Fruit fly (Drosophila melanogaster): ENCODE data around the gene CG6153.

DNA sequence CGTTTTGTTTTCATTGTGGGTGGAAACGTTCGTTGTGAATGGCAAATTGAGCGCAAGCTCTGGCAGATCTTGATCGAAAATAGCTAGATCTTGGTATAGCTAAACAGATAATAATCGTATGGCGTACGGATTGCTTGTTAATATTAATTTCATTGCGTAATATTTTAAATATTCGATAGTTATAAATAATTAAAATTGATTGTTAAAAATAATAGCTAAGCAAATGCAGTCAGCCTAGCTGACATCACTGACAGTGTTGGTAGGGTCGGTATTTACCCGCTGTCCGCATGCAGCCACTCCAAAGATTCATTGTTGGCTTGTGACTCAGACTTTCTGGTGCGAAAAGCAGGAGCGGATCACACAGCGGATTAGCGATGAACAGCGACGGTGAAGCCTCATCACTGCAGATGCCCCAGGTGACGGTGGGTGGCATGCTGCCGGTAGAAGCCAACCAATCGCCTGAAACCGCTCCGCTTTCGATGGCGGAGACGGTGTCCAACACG is 11.7 kb downstream of the CG6153 start, which contains the start of the genes CG5776 and spict:
- no peak for TF ChIP-seq pan (optimal IDR thresholded peaks at IDR 0.05)
- TF ChIP-seq usp (GFP tag; optimal IDR thresholded peaks at IDR 0.05): no peak
- TF ChIP-seq CG8478 (optimal IDR thresholded peaks at IDR 0.05): no peak
- no peak for TF ChIP-seq psq (optimal IDR thresholded peaks at IDR 0.05)
- TF ChIP-seq EcR (GFP tag; optimal IDR thresholded peaks at IDR 0.05): no peak

All from whole organism.